Fruit fly (Drosophila melanogaster) whole organism, prepupa: ENCODE data around the gene CG14645.

Source experiments
- Blimp-1 ChIP-seq: fragments of 200-800 bp; sonication (Bioruptor generic); optimal IDR thresholded peaks from 3 replicates; lab custom pipeline; 2017; ENCODE audit warnings: missing biosample characterization, missing genetic modification characterization, mild to moderate bottlenecking, moderate library complexity, missing genetic modification reagents
- CG10631 ChIP-seq: fragments of 200-800 bp; sonication (Bioruptor generic); optimal IDR thresholded peaks from 2 replicates; lab custom pipeline; 2016; ENCODE audit warnings: missing biosample characterization, missing genetic modification characterization
- CG11294 ChIP-seq: fragments of 200-800 bp; sonication (Bioruptor generic); IDR thresholded peaks from 2 replicates; pipeline ENCODE4 v1.3.6; 2022; ENCODE audit warnings: missing biosample characterization, missing genetic modification characterization
- CG11762 ChIP-seq: fragments of 200-800 bp; sonication (Bioruptor generic); optimal IDR thresholded peaks from 3 replicates; lab custom pipeline; 2016; ENCODE audit warnings: missing biosample characterization, missing genetic modification characterization; ENCODE audit not compliant: insufficient read depth
- CG11902 ChIP-seq: fragments of 200-800 bp; sonication (Bioruptor generic); optimal IDR thresholded peaks from 3 replicates; lab custom pipeline; 2016; ENCODE audit warnings: missing biosample characterization, missing genetic modification characterization
- CG1621 ChIP-seq: fragments of 200-800 bp; sonication (Bioruptor generic); optimal IDR thresholded peaks from 3 replicates; lab custom pipeline; 2018; ENCODE audit warnings: missing biosample characterization, mild to moderate bottlenecking, missing genetic modification characterization
- CG16779 ChIP-seq: fragments of 200-800 bp; sonication (Bioruptor generic); optimal IDR thresholded peaks from 3 replicates; lab custom pipeline; 2017; ENCODE audit warnings: missing biosample characterization, mild to moderate bottlenecking, missing genetic modification characterization
- CG3032 ChIP-seq: fragments of 200-800 bp; optimal IDR thresholded peaks from 2 replicates; lab custom pipeline; 2019; ENCODE audit warnings: missing biosample characterization, mild to moderate bottlenecking, missing genetic modification characterization, moderate library complexity
- CG31627 ChIP-seq: fragments of 200-800 bp; sonication (Bioruptor generic); optimal IDR thresholded peaks from 3 replicates; lab custom pipeline; 2016; ENCODE audit warnings: missing biosample characterization, missing genetic modification characterization
- CG32006 ChIP-seq: fragments of 200-800 bp; sonication (Bioruptor generic); optimal IDR thresholded peaks from 3 replicates; lab custom pipeline; 2017; ENCODE audit warnings: missing biosample characterization, mild to moderate bottlenecking, missing genetic modification characterization
- CG34406 ChIP-seq: fragments of 200-800 bp; sonication (Bioruptor generic); optimal IDR thresholded peaks from 3 replicates; lab custom pipeline; 2016; ENCODE audit warnings: missing biosample characterization, missing genetic modification characterization
- CG3919 ChIP-seq: fragments of 200-800 bp; sonication (Bioruptor generic); optimal IDR thresholded peaks from 3 replicates; lab custom pipeline; 2016; ENCODE audit warnings: missing biosample characterization, missing genetic modification characterization
- CG4318 ChIP-seq: fragments of 200-800 bp; sonication (Bioruptor generic); optimal IDR thresholded peaks from 3 replicates; lab custom pipeline; 2017; ENCODE audit warnings: missing biosample characterization, mild to moderate bottlenecking, missing genetic modification characterization
- CG6163 ChIP-seq: fragments of 200-800 bp; sonication (Bioruptor generic); IDR thresholded peaks from 3 replicates; pipeline ENCODE4 v1.3.6; 2022; ENCODE audit warnings: missing biosample characterization, missing genetic modification characterization
- CG6276 ChIP-seq: fragments of 200-800 bp; sonication (Bioruptor generic); optimal IDR thresholded peaks from 2 replicates; lab custom pipeline; 2017; ENCODE audit warnings: missing biosample characterization, mild to moderate bottlenecking, missing genetic modification characterization
- CG6808 ChIP-seq: fragments of 200-800 bp; sonication (Bioruptor generic); optimal IDR thresholded peaks from 3 replicates; lab custom pipeline; 2017; ENCODE audit warnings: missing biosample characterization, missing genetic modification characterization, mild to moderate bottlenecking, moderate library complexity, missing genetic modification reagents
- CG6854 ChIP-seq: fragments of 200-800 bp; sonication (Bioruptor generic); optimal IDR thresholded peaks from 2 replicates; lab custom pipeline; 2017; ENCODE audit warnings: missing biosample characterization, mild to moderate bottlenecking, missing genetic modification characterization
- CG8119 ChIP-seq: fragments of 200-800 bp; sonication (Bioruptor generic); IDR thresholded peaks from 3 replicates; pipeline ENCODE4 v1.3.6; 2022; ENCODE audit warnings: missing biosample characterization, missing genetic modification characterization
- CG8319 ChIP-seq: fragments of 200-800 bp; sonication (Bioruptor generic); optimal IDR thresholded peaks from 3 replicates; lab custom pipeline; 2016; ENCODE audit warnings: missing biosample characterization, missing genetic modification characterization
- CG8632 ChIP-seq: fragments of 200-800 bp; sonication (Bioruptor generic); optimal IDR thresholded peaks from 3 replicates; lab custom pipeline; 2016; ENCODE audit warnings: missing biosample characterization, missing genetic modification characterization
- CG9139 ChIP-seq: fragments of 200-800 bp; sonication (Bioruptor generic); optimal IDR thresholded peaks from 3 replicates; lab custom pipeline; 2017; ENCODE audit warnings: missing biosample characterization, mild to moderate bottlenecking, missing genetic modification characterization
- Eip75B ChIP-seq: fragments of 200-800 bp; sonication (Bioruptor generic); optimal IDR thresholded peaks from 3 replicates; lab custom pipeline; 2016; ENCODE audit warnings: missing biosample characterization, missing genetic modification characterization
- Eip78C ChIP-seq: fragments of 200-800 bp; sonication (Bioruptor generic); peaks from one replicate; lab custom pipeline; 2016; ENCODE audit warnings: missing biosample characterization, missing genetic modification characterization
- Eip93F ChIP-seq: fragments of 200-800 bp; sonication (Bioruptor generic); optimal IDR thresholded peaks from 2 replicates; lab custom pipeline; 2016; ENCODE audit warnings: missing biosample characterization, mild to moderate bottlenecking, missing genetic modification characterization
- Ets21C ChIP-seq: fragments of 200-800 bp; sonication (Bioruptor generic); optimal IDR thresholded peaks from 3 replicates; lab custom pipeline; 2016; ENCODE audit warnings: missing biosample characterization, missing genetic modification characterization
- Ets96B ChIP-seq: fragments of 200-800 bp; optimal IDR thresholded peaks from 2 replicates; lab custom pipeline; 2019; ENCODE audit warnings: missing biosample characterization, mild to moderate bottlenecking, missing genetic modification characterization, moderate library complexity
- Gug ChIP-seq: fragments of 200-800 bp; sonication (Bioruptor generic); IDR thresholded peaks from 2 replicates; pipeline ENCODE4 v1.3.6; 2022; ENCODE audit warnings: missing biosample characterization, missing genetic modification characterization
- Hr39 ChIP-seq: fragments of 200-800 bp; sonication (Bioruptor generic); optimal IDR thresholded peaks from 2 replicates; lab custom pipeline; 2016; ENCODE audit warnings: missing biosample characterization, missing genetic modification characterization
- Hr4 ChIP-seq: fragments of 200-800 bp; sonication (Bioruptor generic); optimal IDR thresholded peaks from 3 replicates; lab custom pipeline; 2016; ENCODE audit warnings: missing biosample characterization, missing genetic modification characterization
- Met ChIP-seq: fragments of 200-800 bp; sonication (Bioruptor generic); optimal IDR thresholded peaks from 3 replicates; lab custom pipeline; 2016; ENCODE audit warnings: missing biosample characterization, missing genetic modification characterization
- OdsH ChIP-seq: fragments of 200-800 bp; sonication (Bioruptor generic); optimal IDR thresholded peaks from 3 replicates; lab custom pipeline; 2016; ENCODE audit warnings: missing biosample characterization, missing genetic modification characterization
- Smox ChIP-seq: fragments of 200-800 bp; sonication (Bioruptor generic); optimal IDR thresholded peaks from 3 replicates; lab custom pipeline; 2016; ENCODE audit warnings: missing biosample characterization, missing genetic modification characterization
- Sox102F ChIP-seq: fragments of 200-800 bp; sonication (Bioruptor generic); optimal IDR thresholded peaks from 2 replicates; lab custom pipeline; 2016; ENCODE audit warnings: missing biosample characterization, mild to moderate bottlenecking, missing genetic modification characterization
- Sox14 ChIP-seq: fragments of 200-800 bp; sonication (Bioruptor generic); optimal IDR thresholded peaks from 3 replicates; lab custom pipeline; 2016; ENCODE audit warnings: missing biosample characterization, missing genetic modification characterization
- Sox15 ChIP-seq: fragments of 200-800 bp; sonication (Bioruptor generic); optimal IDR thresholded peaks from 3 replicates; lab custom pipeline; 2016; ENCODE audit warnings: missing biosample characterization, missing genetic modification characterization
- achi ChIP-seq: fragments of 200-800 bp; sonication (Bioruptor generic); optimal IDR thresholded peaks from 3 replicates; lab custom pipeline; 2016; ENCODE audit warnings: missing biosample characterization, missing genetic modification characterization
- acj6 ChIP-seq: fragments of 200-800 bp; sonication (Bioruptor generic); optimal IDR thresholded peaks from 3 replicates; lab custom pipeline; 2016; ENCODE audit warnings: missing biosample characterization, missing genetic modification characterization
- cyc ChIP-seq: fragments of 200-800 bp; sonication (Bioruptor generic); optimal IDR thresholded peaks from 3 replicates; lab custom pipeline; 2016; ENCODE audit warnings: missing biosample characterization, missing genetic modification characterization
- dac ChIP-seq: fragments of 200-800 bp; sonication (Bioruptor generic); optimal IDR thresholded peaks from 2 replicates; lab custom pipeline; 2017; ENCODE audit warnings: missing biosample characterization, mild to moderate bottlenecking, missing genetic modification characterization
- dsx ChIP-seq: fragments of 200-800 bp; optimal IDR thresholded peaks from 3 replicates; lab custom pipeline; 2019; ENCODE audit warnings: missing biosample characterization, mild to moderate bottlenecking, missing genetic modification characterization, moderate library complexity; ENCODE audit not compliant: poor library complexity, severe bottlenecking
- eg ChIP-seq: fragments of 200-800 bp; sonication (Bioruptor generic); IDR thresholded peaks from 3 replicates; pipeline ENCODE4 v1.3.6; 2022; ENCODE audit warnings: missing biosample characterization, missing genetic modification characterization
- esn ChIP-seq: fragments of 200-800 bp; sonication (Bioruptor generic); optimal IDR thresholded peaks from 2 replicates; lab custom pipeline; 2016; ENCODE audit warnings: missing biosample characterization, mild to moderate bottlenecking, missing genetic modification characterization, moderate library complexity
- fd59A ChIP-seq: fragments of 200-800 bp; sonication (Bioruptor generic); optimal IDR thresholded peaks from 2 replicates; lab custom pipeline; 2017; ENCODE audit warnings: missing biosample characterization, mild to moderate bottlenecking, missing genetic modification characterization, missing genetic modification reagents
- fd85E ChIP-seq: fragments of 200-800 bp; sonication (Bioruptor generic); optimal IDR thresholded peaks from 3 replicates; lab custom pipeline; 2016; ENCODE audit warnings: missing biosample characterization, missing genetic modification characterization
- lz ChIP-seq: fragments of 200-800 bp; sonication (Bioruptor generic); optimal IDR thresholded peaks from 3 replicates; lab custom pipeline; 2016; ENCODE audit warnings: missing biosample characterization, missing genetic modification characterization
- net ChIP-seq: fragments of 200-800 bp; sonication (Bioruptor generic); optimal IDR thresholded peaks from 3 replicates; lab custom pipeline; 2016; ENCODE audit warnings: missing biosample characterization, missing genetic modification characterization
- pdm3 ChIP-seq: fragments of 200-800 bp; sonication (Bioruptor generic); optimal IDR thresholded peaks from 3 replicates; lab custom pipeline; 2016; ENCODE audit warnings: missing biosample characterization, missing genetic modification characterization
- salr ChIP-seq, 2 experiments: fragments of 200-800 bp; sonication (Bioruptor generic); optimal IDR thresholded peaks; 3 replicates each; lab custom pipeline; 2016 to 2018; ENCODE audit warnings: missing biosample characterization in 2 of 2, missing genetic modification characterization in 2 of 2, mild to moderate bottlenecking in 1 of 2
- spab ChIP-seq: fragments of 200-800 bp; sonication (Bioruptor generic); optimal IDR thresholded peaks from 2 replicates; lab custom pipeline; 2017; ENCODE audit warnings: missing biosample characterization, mild to moderate bottlenecking, missing genetic modification characterization, missing genetic modification reagents
- ss ChIP-seq, 2 experiments: fragments of 200-800 bp; sonication (Bioruptor generic); optimal IDR thresholded peaks; 2 replicates in 1 of 2; 3 replicates in 1 of 2; lab custom pipeline; 2017 to 2018; ENCODE audit warnings: mild to moderate bottlenecking in 2 of 2, missing biosample characterization in 2 of 2, missing genetic modification characterization in 2 of 2, moderate library complexity in 1 of 2
- svp ChIP-seq: fragments of 200-800 bp; sonication (Bioruptor generic); peaks from one replicate; lab custom pipeline; 2016; ENCODE audit warnings: missing biosample characterization, missing genetic modification characterization
- topi ChIP-seq: fragments of 200-800 bp; sonication (Bioruptor generic); optimal IDR thresholded peaks from 3 replicates; lab custom pipeline; 2016; ENCODE audit warnings: missing biosample characterization, missing genetic modification characterization

The CG14645 gene

dm6 chr3R:4319507-4320138, 15.3 kb upstream of the CG14645 start, which contains the start of gene CG9795:
CG9795 (plus strand) TSS chr3R:4319683.
- TF ChIP-seq Ets96B (tag; lab: Kevin White, UChicago) (peak; percentile 21), ss (GFP tag; optimal IDR thresholded peaks at IDR 0.05; lab: Kevin White, UChicago) (no peak), CG16779 (tag; lab: Kevin White, UChicago) (no peak), CG11762 (GFP tag; lab: Kevin White, UChicago) (no peak), CG8632 (no peak), CG3032 (peak; percentile 18), CG6854 (peak; percentile 57), dsx (GFP tag; lab: Kevin White, UChicago) (no peak), Eip93F (no peak), CG32006 (no peak), lz (GFP tag; lab: Kevin White, UChicago) (peak; percentile 46), Gug (GFP tag; lab: Robert Waterston, UW) (no peak), CG4318 (GFP tag; lab: Kevin White, UChicago) (no peak), topi (GFP tag; lab: Kevin White, UChicago) (no peak), Blimp-1 (GFP tag; lab: Kevin White, UChicago) (no peak), Hr39 (GFP tag; lab: Kevin White, UChicago) (no peak), CG8319 (GFP tag; lab: Kevin White, UChicago) (no peak), CG3919 (GFP tag; lab: Kevin White, UChicago) (no peak), CG10631 (GFP tag; lab: Kevin White, UChicago) (no peak), CG31627 (GFP tag; lab: Kevin White, UChicago) (peak; percentile 20), Sox15 (no peak), eg (GFP tag; lab: Robert Waterston, UW) (0 out of 3 replicates have a peak, but pooled peaks have one; percentile 37), CG6276 (no peak), fd85E (GFP tag; lab: Kevin White, UChicago) (no peak), CG9139 (GFP tag; lab: Kevin White, UChicago) (no peak), CG6808 (GFP tag; lab: Kevin White, UChicago) (no peak), Ets21C (GFP tag; lab: Kevin White, UChicago) (peak; percentile 6), CG6163 (GFP tag; lab: Robert Waterston, UW) (no peak), CG11902 (GFP tag; lab: Kevin White, UChicago) (no peak), cyc (GFP tag; lab: Kevin White, UChicago) (peak; percentile 7), dac (GFP tag; lab: Kevin White, UChicago) (no peak), CG8119 (GFP tag; lab: Robert Waterston, UW) (0 out of 3 replicates have a peak, but pooled peaks have one; percentile 15), CG11294 (GFP tag; lab: Robert Waterston, UW) (no peak), svp (GFP tag; lab: Kevin White, UChicago) (no peak), net (GFP tag; lab: Kevin White, UChicago) (no peak), Eip75B (peak; percentile 51), Smox (no peak), OdsH (GFP tag; lab: Kevin White, UChicago) (no peak), achi (GFP tag; lab: Kevin White, UChicago) (peak; percentile 33), fd59A (GFP tag; lab: Kevin White, UChicago) (no peak), pdm3 (GFP tag; lab: Kevin White, UChicago) (no peak), Met (no peak), salr (GFP tag; optimal IDR thresholded peaks at IDR 0.05; lab: Kevin White, UChicago) (no peak), CG1621 (no peak), acj6 (peak; percentile 30), Hr4 (GFP tag; lab: Kevin White, UChicago) (no peak), Sox102F (GFP tag; lab: Kevin White, UChicago) (no peak), Eip78C (GFP tag; lab: Kevin White, UChicago) (peak; percentile 86), CG34406 (GFP tag; lab: Kevin White, UChicago) (peak; percentile 26), esn (peak; percentile 49), spab (no peak), Sox14 (GFP tag; lab: Kevin White, UChicago) (peak; percentile 55)
